Worm (Caenorhabditis elegans): ENCODE data around the gene T26E4.10.
"Not testable (repeated sequence)": the region's sequence is repeated elsewhere in the genome, so short reads cannot be mapped to it uniquely, and the experiment has no call there.

DNA sequence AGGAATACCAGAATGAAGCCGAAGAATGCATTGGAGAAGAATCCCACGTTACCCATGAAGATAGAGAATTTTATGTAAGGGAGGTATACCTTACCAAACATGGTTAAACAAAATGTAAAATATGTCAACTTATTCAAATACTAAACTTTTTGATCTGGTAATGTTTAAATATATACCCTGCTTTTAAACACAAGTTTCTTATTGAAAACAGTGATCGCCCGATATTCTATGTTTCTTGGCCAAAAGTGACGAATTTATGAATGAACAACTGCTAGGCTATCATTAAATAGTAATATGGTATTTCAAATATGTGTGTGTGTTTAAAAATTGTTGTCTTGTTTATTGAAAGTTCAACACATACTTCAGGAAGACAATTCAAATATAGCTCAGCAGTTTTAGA lies 49.7 kb downstream of the T26E4.10 start, which contains the start of gene T23D5.8:
- TF ChIP-seq unc-39 (tag; optimal IDR thresholded peaks at IDR 0.05); lin-39 (tag; optimal IDR thresholded peaks at IDR 0.05); lsy-2 (tag; optimal IDR thresholded peaks at IDR 0.05); php-3 (GFP tag; IDR thresholded peaks at IDR 0.05); jun-1 (tag; optimal IDR thresholded peaks at IDR 0.05); Y48G9A.11 (GFP tag; IDR thresholded peaks at IDR 0.05); pha-4 (GFP tag; IDR thresholded peaks at IDR 0.05); pha-4 (tag; optimal IDR thresholded peaks at IDR 0.05); egl-43 (GFP tag; IDR thresholded peaks at IDR 0.05); unc-130 (GFP tag; optimal IDR thresholded peaks at IDR 0.05); lin-13 (GFP tag; optimal IDR thresholded peaks at IDR 0.05); aly-2 (tag; optimal IDR thresholded peaks at IDR 0.05); mep-1 (tag; optimal IDR thresholded peaks at IDR 0.05); dve-1 (tag; optimal IDR thresholded peaks at IDR 0.05; ENCODE audit: insufficient read depth): not testable (repeated sequence)

All from whole organism, L4 larva.